Fruit fly (Drosophila melanogaster): ENCODE measurements around the gene Gyc88E.

DNA sequence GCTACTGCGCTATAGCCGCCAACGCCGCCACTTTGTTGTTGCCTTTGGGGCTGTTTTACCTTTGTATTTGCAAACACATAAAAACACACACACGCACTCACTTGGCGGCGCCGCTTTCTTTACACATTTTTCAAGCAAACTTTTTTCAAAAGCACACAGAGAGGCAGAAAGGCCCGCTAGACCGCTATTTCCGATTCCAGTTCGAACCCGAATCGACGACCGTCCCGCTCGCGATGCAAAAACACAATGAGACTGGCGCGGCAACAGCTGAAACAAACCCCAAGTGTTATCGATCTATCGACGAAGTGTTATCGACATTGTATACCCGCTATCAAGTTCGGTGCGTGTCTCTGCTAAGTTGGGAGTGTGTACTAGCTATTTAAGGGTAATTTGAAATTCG lies 18.5 kb upstream of the Gyc88E start, which contains the start of gene CG42788:
- TF ChIP-seq CG8301 (tag; optimal IDR thresholded peaks at IDR 0.05) (no peak), gl (tag; optimal IDR thresholded peaks at IDR 0.05) (no peak), CG13204 (GFP tag; optimal IDR thresholded peaks at IDR 0.05) (peak; percentile 82), Pif1A (GFP tag; optimal IDR thresholded peaks at IDR 0.05) (no peak), CG10348 (GFP tag; IDR thresholded peaks at IDR 0.05) (no peak), Snoo (tag; optimal IDR thresholded peaks at IDR 0.05) (peak; percentile 80), CG34367 (tag; optimal IDR thresholded peaks at IDR 0.05) (peak; percentile 15), CG32121 (GFP tag; IDR thresholded peaks at IDR 0.05) (no peak), CG9948 (tag; optimal IDR thresholded peaks at IDR 0.05) (peak; percentile 0), Ets98B (GFP tag; IDR thresholded peaks at IDR 0.05) (no peak)
